Worm (Caenorhabditis elegans): ENCODE data around the gene npr-25.

- TF ChIP-seq ces-1 (GFP tag; optimal IDR thresholded peaks at IDR 0.05) (no peak), aha-1 (tag; optimal IDR thresholded peaks at IDR 0.05) (peak; percentile 10), nhr-28 (tag; optimal IDR thresholded peaks at IDR 0.05) (no peak), unc-62 (GFP tag; optimal IDR thresholded peaks at IDR 0.05) (no peak), jun-1 (tag; optimal IDR thresholded peaks at IDR 0.05) (peak; percentile 56), skn-1 (tag; optimal IDR thresholded peaks at IDR 0.05) (peak; percentile 63), fos-1 (tag; optimal IDR thresholded peaks at IDR 0.05) (peak; percentile 36)
Measured at ce11 chrV:11375150-11375792, 22.5 kb upstream of the npr-25 start, which contains the start of gene cnb-1.

Data from whole organism, L1 larva.